Fruit fly (Drosophila melanogaster): ENCODE data around the gene CG44227.

The CG44227 gene

dm6 chr3R:8669900-8670528, 15.0 kb downstream of the CG44227 start:
- TF ChIP-seq Myc (optimal IDR thresholded peaks at IDR 0.05) = no peak
- no peak for TF ChIP-seq HLH106 (tag; optimal IDR thresholded peaks at IDR 0.05)
- peak; percentile 29 for TF ChIP-seq Hnf4 (GFP tag; optimal IDR thresholded peaks at IDR 0.05)
- no peak for TF ChIP-seq br (GFP tag; optimal IDR thresholded peaks at IDR 0.05)
- peak; percentile 54 for TF ChIP-seq ey (GFP tag; optimal IDR thresholded peaks at IDR 0.05)
- no peak for TF ChIP-seq OdsH (GFP tag; optimal IDR thresholded peaks at IDR 0.05)
- no peak for TF ChIP-seq lola (GFP tag; optimal IDR thresholded peaks at IDR 0.05)
- no peak for TF ChIP-seq Abd-B (GFP tag; optimal IDR thresholded peaks at IDR 0.05)
- TF ChIP-seq h (GFP tag; optimal IDR thresholded peaks at IDR 0.05) = peak; percentile 67
- peak; percentile 28 for TF ChIP-seq rgr (GFP tag; optimal IDR thresholded peaks at IDR 0.05)
- TF ChIP-seq CG9705 (GFP tag; optimal IDR thresholded peaks at IDR 0.05) = no peak
- peak; percentile 31 for TF ChIP-seq CG32264 (GFP tag; optimal IDR thresholded peaks at IDR 0.05)
- TF ChIP-seq dmrt93B (GFP tag; optimal IDR thresholded peaks at IDR 0.05) = no peak
- no peak for TF ChIP-seq pan (optimal IDR thresholded peaks at IDR 0.05)
- TF ChIP-seq Rel (GFP tag; optimal IDR thresholded peaks at IDR 0.05) = peak; percentile 24
- TF ChIP-seq Rel (tag; optimal IDR thresholded peaks at IDR 0.05) = no peak
- peak; percentile 8 to 48 for TF ChIP-seq foxo (GFP tag; optimal IDR thresholded peaks at IDR 0.05)

- TF ChIP-seq Myc (optimal IDR thresholded peaks at IDR 0.05) = peak; percentile 17
- peak; percentile 95 for TF ChIP-seq Jra (GFP tag; optimal IDR thresholded peaks at IDR 0.05)
- peak; percentile 93 for TF ChIP-seq CG32264 (GFP tag; optimal IDR thresholded peaks at IDR 0.05)
- peak; percentile 96 for TF ChIP-seq CrebA (GFP tag; optimal IDR thresholded peaks at IDR 0.05; ENCODE audit: borderline replicate concordance)
- TF ChIP-seq fru (GFP tag; optimal IDR thresholded peaks at IDR 0.05) = peak; percentile 98
- TF ChIP-seq h (GFP tag; optimal IDR thresholded peaks at IDR 0.05) = peak; percentile 99
- TF ChIP-seq brk (GFP tag; optimal IDR thresholded peaks at IDR 0.05) = peak; percentile 96
- peak; percentile 98 for TF ChIP-seq br (GFP tag; optimal IDR thresholded peaks at IDR 0.05)
- no peak for TF ChIP-seq Abd-B (GFP tag; optimal IDR thresholded peaks at IDR 0.05)
- TF ChIP-seq HLH106 (tag; optimal IDR thresholded peaks at IDR 0.05) = peak; percentile 96
- peak; percentile 85 for TF ChIP-seq dsf (GFP tag; optimal IDR thresholded peaks at IDR 0.05; ENCODE audit: borderline replicate concordance)
- TF ChIP-seq usp (GFP tag; optimal IDR thresholded peaks at IDR 0.05) = no peak
- no peak for TF ChIP-seq Hr78 (GFP tag; optimal IDR thresholded peaks at IDR 0.05)
- TF ChIP-seq GATAd (GFP tag; optimal IDR thresholded peaks at IDR 0.05) = no peak
- TF ChIP-seq Rel (GFP tag; optimal IDR thresholded peaks at IDR 0.05) = peak; percentile 88
- TF ChIP-seq Rel (tag; optimal IDR thresholded peaks at IDR 0.05) = peak; percentile 86
- TF ChIP-seq jim (GFP tag; optimal IDR thresholded peaks at IDR 0.05) = no peak
- peak; percentile 98 for TF ChIP-seq ey (GFP tag; optimal IDR thresholded peaks at IDR 0.05)
- TF ChIP-seq Dif (GFP tag; optimal IDR thresholded peaks at IDR 0.05; ENCODE audit: partially characterized antibody) = peak; percentile 80
- TF ChIP-seq woc (GFP tag; optimal IDR thresholded peaks at IDR 0.05) = peak; percentile 98
- peak; percentile 94 for TF ChIP-seq psq (GFP tag; optimal IDR thresholded peaks at IDR 0.05)
- no peak for TF ChIP-seq Vsx2 (GFP tag; optimal IDR thresholded peaks at IDR 0.05; ENCODE audit: partially characterized antibody)
- no peak for TF ChIP-seq pan (optimal IDR thresholded peaks at IDR 0.05)
- TF ChIP-seq dl (GFP tag; optimal IDR thresholded peaks at IDR 0.05; ENCODE audit: insufficient read depth in 1 of 2, partially characterized antibody in 2 of 2) = peak in 1 of 2 experiments; percentile 16
- peak; percentile 92 to 99 for TF ChIP-seq foxo (GFP tag; optimal IDR thresholded peaks at IDR 0.05)
- TF ChIP-seq tai (GFP tag; optimal IDR thresholded peaks at IDR 0.05) = no peak
- TF ChIP-seq sv (GFP tag; optimal IDR thresholded peaks at IDR 0.05) = peak; percentile 96
- TF ChIP-seq sage (GFP tag; optimal IDR thresholded peaks at IDR 0.05) = peak; percentile 95
- peak; percentile 89 for TF ChIP-seq dmrt93B (GFP tag; optimal IDR thresholded peaks at IDR 0.05)
- TF ChIP-seq rgr (GFP tag; optimal IDR thresholded peaks at IDR 0.05) = peak; percentile 98
- no peak for TF ChIP-seq Dfd (GFP tag; optimal IDR thresholded peaks at IDR 0.05)
- TF ChIP-seq Hnf4 (GFP tag; optimal IDR thresholded peaks at IDR 0.05) = peak; percentile 97
- peak; percentile 10 for TF ChIP-seq Hr83 (GFP tag; optimal IDR thresholded peaks at IDR 0.05; ENCODE audit: poor library complexity, severe bottlenecking)
- peak; percentile 90 for TF ChIP-seq Mio (GFP tag; optimal IDR thresholded peaks at IDR 0.05)
- TF ChIP-seq OdsH (GFP tag; optimal IDR thresholded peaks at IDR 0.05) = peak; percentile 99
- TF ChIP-seq CG9705 (GFP tag; optimal IDR thresholded peaks at IDR 0.05) = peak; percentile 92
- TF ChIP-seq lola (GFP tag; optimal IDR thresholded peaks at IDR 0.05) = no peak
- TF ChIP-seq N (GFP tag; optimal IDR thresholded peaks at IDR 0.05) = no peak
- peak; percentile 97 for TF ChIP-seq Sp1 (GFP tag; optimal IDR thresholded peaks at IDR 0.05)
These were observed 15.8 kb downstream of the CG44227 start for dm6 chr3R:8669029-8669707.
